Comparison of ENCODE assay signal across 1 fruit fly cellular context in the genomic region with DNA sequence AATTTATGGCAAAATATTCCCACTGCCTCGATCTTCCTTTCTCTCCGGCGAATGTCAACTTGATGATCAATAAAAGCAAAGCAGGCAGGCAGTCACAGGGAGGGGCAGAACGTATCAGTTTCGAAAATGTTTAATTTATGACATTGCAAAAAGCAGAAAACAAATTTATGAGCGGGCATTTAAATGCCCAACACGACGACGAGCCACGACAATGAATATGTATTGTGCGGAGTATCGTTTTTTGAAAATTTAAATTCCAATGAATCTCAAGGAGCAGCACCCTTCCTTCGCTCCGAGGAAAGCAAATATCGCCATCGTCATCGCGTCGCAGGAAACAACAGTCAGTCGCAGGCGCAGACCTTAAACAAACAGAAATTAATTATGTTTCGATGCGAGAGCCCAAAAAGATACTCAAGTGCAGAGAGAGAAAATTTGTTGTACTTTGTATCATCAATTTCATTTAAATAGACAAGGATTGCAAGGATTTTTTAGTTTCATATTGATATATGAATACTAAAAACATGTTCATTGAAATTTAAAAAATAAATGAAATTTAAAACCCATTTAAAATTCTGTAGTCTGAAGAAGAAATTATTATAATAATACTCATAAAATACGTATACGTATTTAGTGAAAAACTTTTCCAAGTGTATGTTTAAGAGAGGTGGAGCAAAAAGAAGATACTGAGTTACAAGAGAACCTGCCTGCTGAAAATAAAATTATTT.
A peak's percentile ranks its signal among the peaks of the same experiment; 100 is the strongest.
TF ChIP-seq lines count a peak whose summit lies in the region.

No protein-coding gene starts in this region.

TF ChIP-seq in whole organism, embryonic, 481 proteins besides CTCF, POLR2A, EP300 and RAD21 (continued from another document):
- TF ChIP-seq CG7839 (tag; optimal IDR thresholded peaks at IDR 0.05; lab: Kevin White, UChicago) (peak; percentile 77), oc (tag; optimal IDR thresholded peaks at IDR 0.05; lab: Kevin White, UChicago) (peak; percentile 24), CG3847 (GFP tag; IDR thresholded peaks at IDR 0.05; lab: Robert Waterston, UW) (no peak), Dp (GFP tag; optimal IDR thresholded peaks at IDR 0.05; lab: Kevin White, UChicago) (no peak), YL-1 (GFP tag; optimal IDR thresholded peaks at IDR 0.05; lab: Kevin White, UChicago) (no peak), Hmr (GFP tag; optimal IDR thresholded peaks at IDR 0.05; lab: Kevin White, UChicago) (no peak), GATAe (GFP tag; conservative IDR thresholded peaks at IDR 0.05; lab: Robert Waterston, UW) (no peak), CG34376 (GFP tag; optimal IDR thresholded peaks at IDR 0.05; lab: Kevin White, UChicago) (no peak), tio (GFP tag; optimal IDR thresholded peaks at IDR 0.05; lab: Kevin White, UChicago) (no peak), Mrtf (GFP tag; IDR thresholded peaks at IDR 0.05; lab: Robert Waterston, UW) (no peak), Mes4 (GFP tag; optimal IDR thresholded peaks at IDR 0.05; lab: Kevin White, UChicago) (no peak), PHDP (tag; optimal IDR thresholded peaks at IDR 0.05; lab: Kevin White, UChicago) (peak; percentile 64), MESR4 (GFP tag; optimal IDR thresholded peaks at IDR 0.05; lab: Kevin White, UChicago) (no peak), CG3281 (GFP tag; optimal IDR thresholded peaks at IDR 0.05; lab: Kevin White, UChicago) (peak; percentile 23), caup (GFP tag; optimal IDR thresholded peaks at IDR 0.05; lab: Kevin White, UChicago; ENCODE audit: severe bottlenecking) (no peak), Hand (GFP tag; optimal IDR thresholded peaks at IDR 0.05; lab: Kevin White, UChicago) (no peak), CG11504 (tag; optimal IDR thresholded peaks at IDR 0.05; lab: Kevin White, UChicago) (peak; percentile 68), Dip2 (GFP tag; IDR thresholded peaks at IDR 0.05; lab: Robert Waterston, UW) (no peak), C15 (GFP tag; IDR thresholded peaks at IDR 0.05; lab: Robert Waterston, UW) (no peak), CG15269 (tag; optimal IDR thresholded peaks at IDR 0.05; lab: Kevin White, UChicago) (peak; percentile 43), pita (GFP tag; optimal IDR thresholded peaks at IDR 0.05; lab: Kevin White, UChicago) (no peak), CG17612 (GFP tag; IDR thresholded peaks at IDR 0.05; lab: Robert Waterston, UW) (no peak), knrl (GFP tag; IDR thresholded peaks at IDR 0.05; lab: Robert Waterston, UW; ENCODE audit: partially characterized antibody) (no peak), scrt (GFP tag; optimal IDR thresholded peaks at IDR 0.05; lab: Kevin White, UChicago) (no peak), CG9876 (GFP tag; optimal IDR thresholded peaks at IDR 0.05; lab: Kevin White, UChicago) (no peak), Poxn (GFP tag; IDR thresholded peaks at IDR 0.05; lab: Robert Waterston, UW) (no peak), cas (GFP tag; IDR thresholded peaks at IDR 0.05; lab: Robert Waterston, UW) (no peak)
